Fruit fly (Drosophila melanogaster): ENCODE data around the gene Ref1.

The Ref1 gene

DNA sequence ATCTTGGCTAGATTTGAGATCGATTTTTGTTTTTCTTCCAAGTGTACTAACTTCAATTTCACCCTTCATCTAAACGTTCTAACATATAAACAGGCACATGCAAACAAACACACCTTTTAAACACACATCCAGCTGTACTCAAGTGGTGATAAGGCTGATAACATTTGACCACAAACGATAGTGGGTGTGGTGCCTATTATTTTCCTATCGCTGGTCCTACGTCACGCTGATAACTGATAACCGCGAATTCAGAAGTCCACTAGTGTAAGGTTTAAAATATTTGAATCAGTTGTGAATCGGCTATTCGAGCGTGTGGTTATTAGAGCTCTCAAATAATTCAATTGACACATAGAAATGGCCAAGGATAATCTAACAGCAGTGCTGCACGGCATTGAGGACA lies 27.9 kb downstream of the Ref1 start, which contains the start of gene Sodh1:
Gene Sodh1 (plus strand): TSS at position 94 of the 400 bp plus-strand sequence.
- TF ChIP-seq exex (tag; optimal IDR thresholded peaks at IDR 0.05) (peak; percentile 63), insv (GFP tag; optimal IDR thresholded peaks at IDR 0.05) (no peak), GATAe (GFP tag; conservative IDR thresholded peaks at IDR 0.05) (peak; percentile 79), CG15514 (GFP tag; optimal IDR thresholded peaks at IDR 0.05) (peak; percentile 3), sug (tag; optimal IDR thresholded peaks at IDR 0.05) (peak; percentile 79), Hr39 (optimal IDR thresholded peaks at IDR 0.05) (no peak), twi (tag; optimal IDR thresholded peaks at IDR 0.05) (no peak), CG15479 (GFP tag; optimal IDR thresholded peaks at IDR 0.05) (peak; percentile 33), Jarid2 (GFP tag; optimal IDR thresholded peaks at IDR 0.05) (peak; percentile 25), CG2120 (GFP tag; optimal IDR thresholded peaks at IDR 0.05) (peak; percentile 4), CG31224 (GFP tag; IDR thresholded peaks at IDR 0.05) (no peak), mirr (GFP tag; optimal IDR thresholded peaks at IDR 0.05) (peak; percentile 73), CG10267 (tag; optimal IDR thresholded peaks at IDR 0.05) (no peak), BtbVII (GFP tag; optimal IDR thresholded peaks at IDR 0.05) (peak; percentile 8), CG34376 (GFP tag; optimal IDR thresholded peaks at IDR 0.05) (peak; percentile 64), grn (GFP tag; optimal IDR thresholded peaks at IDR 0.05) (peak; percentile 68), Hey (tag; optimal IDR thresholded peaks at IDR 0.05) (peak; percentile 62)

- TF ChIP-seq ara (GFP tag; IDR thresholded peaks at IDR 0.05) (no peak), D (optimal IDR thresholded peaks at IDR 0.05) (peak; percentile 81), D (GFP tag; optimal IDR thresholded peaks at IDR 0.05) (no peak), NK7.1 (GFP tag; optimal IDR thresholded peaks at IDR 0.05) (no peak), Atf3 (GFP tag; optimal IDR thresholded peaks at IDR 0.05) (no peak), cad (GFP tag; optimal IDR thresholded peaks at IDR 0.05) (peak; percentile 65), run (tag; optimal IDR thresholded peaks at IDR 0.05) (no peak), zen (tag; optimal IDR thresholded peaks at IDR 0.05) (peak; percentile 61), CG17359 (tag; optimal IDR thresholded peaks at IDR 0.05) (no peak), Side (GFP tag; optimal IDR thresholded peaks at IDR 0.05) (no peak), CG7271 (tag; optimal IDR thresholded peaks at IDR 0.05) (no peak), CG32772 (GFP tag; IDR thresholded peaks at IDR 0.05) (no peak), Blimp-1 (GFP tag; optimal IDR thresholded peaks at IDR 0.05) (peak; percentile 44), cg (GFP tag; optimal IDR thresholded peaks at IDR 0.05) (no peak), tll (GFP tag; optimal IDR thresholded peaks at IDR 0.05) (peak in 1 of 2 experiments; percentile 8)
These were observed 36.2 kb downstream of the Ref1 start for dm6 chr3R:7044016-7044415.

DNA sequence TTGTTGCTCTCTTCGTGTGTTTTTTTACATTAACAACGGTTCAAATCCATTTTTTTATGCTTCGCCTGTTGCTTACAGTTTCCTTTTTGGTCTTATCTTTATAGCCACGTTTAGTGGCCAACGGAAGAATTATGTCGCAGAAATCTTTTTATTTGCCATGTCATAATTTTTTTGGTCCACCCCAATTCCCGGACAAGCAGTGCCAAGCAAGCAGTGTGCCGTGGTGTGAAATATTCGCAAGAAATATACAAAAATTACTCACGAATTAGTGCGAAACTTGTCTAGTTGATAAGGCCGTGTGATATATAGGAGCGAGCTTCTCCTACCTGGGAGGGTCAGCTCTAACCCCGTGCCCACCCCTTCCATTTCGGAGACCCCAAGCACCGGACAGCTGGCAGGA lies 39.3 kb downstream of the Ref1 start:
- TF ChIP-seq CG4854 (GFP tag; optimal IDR thresholded peaks at IDR 0.05), result no peak
- TF ChIP-seq CG31365 (tag; optimal IDR thresholded peaks at IDR 0.05), result peak; percentile 60
- no peak for TF ChIP-seq sisA (GFP tag; IDR thresholded peaks at IDR 0.05)
- peak in 1 of 2 experiments; percentile 42 for TF ChIP-seq Dfd (GFP tag; optimal IDR thresholded peaks at IDR 0.05)
- no peak for TF ChIP-seq MBD-R2 (GFP tag; IDR thresholded peaks at IDR 0.05)
- no peak for TF ChIP-seq Dip3 (GFP tag; optimal IDR thresholded peaks at IDR 0.05)
- TF ChIP-seq Bgb (GFP tag; IDR thresholded peaks at IDR 0.05; ENCODE audit: partially characterized antibody), result no peak

Data from whole organism, embryonic.